Worm (Caenorhabditis elegans): ENCODE measurements around the gene nhr-162.

DNA sequence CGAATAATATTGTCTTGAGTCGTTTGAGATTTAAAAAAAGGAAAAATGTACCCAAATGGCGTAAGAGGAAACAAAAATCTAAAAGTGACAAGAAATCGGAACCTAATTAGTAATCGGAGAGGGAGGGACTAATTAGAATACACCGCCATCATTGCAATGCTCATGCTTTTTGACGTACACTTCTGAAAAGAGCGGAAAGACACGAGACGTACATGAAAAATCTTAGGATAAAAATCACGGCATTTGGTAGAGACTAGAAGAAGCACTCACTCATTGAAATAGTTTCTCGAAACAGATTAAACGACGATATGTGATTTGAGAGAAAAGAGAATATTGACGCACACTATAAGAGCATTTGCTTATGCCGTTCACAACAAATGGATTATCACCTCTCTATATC is 31.3 kb upstream of the nhr-162 start:
- TF ChIP-seq lsy-2 (tag; optimal IDR thresholded peaks at IDR 0.05) (no peak), hlh-11 (tag; optimal IDR thresholded peaks at IDR 0.05) (no peak), ceh-44 (GFP tag; IDR thresholded peaks at IDR 0.05) (no peak), lir-3 (tag; optimal IDR thresholded peaks at IDR 0.05) (no peak)
